Fruit fly (Drosophila melanogaster): Measurements from ENCODE around the gene CG33262.

Gene CG33262

DNA sequence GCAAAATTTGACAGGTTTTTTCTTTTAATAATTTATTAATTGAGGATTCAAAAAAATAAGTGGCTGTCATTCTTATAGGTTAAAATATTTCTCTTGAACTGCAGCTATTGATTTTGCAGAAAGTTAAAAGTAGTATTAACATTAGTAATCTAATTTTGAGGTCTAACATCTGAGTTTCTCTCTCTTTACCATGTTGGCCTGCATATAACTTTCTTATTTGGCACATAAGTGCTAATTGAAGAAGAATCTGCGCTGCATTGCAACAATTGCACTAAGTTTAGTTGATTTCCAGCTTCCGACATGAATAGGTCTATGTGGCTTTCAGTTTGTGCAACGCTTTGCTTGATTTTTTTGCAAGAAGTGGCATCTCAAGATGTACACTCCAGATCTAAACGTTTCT lies at the start of gene CG33262:
Gene CG33262, plus strand, starts transcription at position 301 of the 400 bp plus-strand sequence.
- TF ChIP-seq ey (GFP tag; optimal IDR thresholded peaks at IDR 0.05) (no peak), CG9705 (GFP tag; optimal IDR thresholded peaks at IDR 0.05) (no peak), tai (GFP tag; optimal IDR thresholded peaks at IDR 0.05) (no peak), Vsx2 (GFP tag; optimal IDR thresholded peaks at IDR 0.05; ENCODE audit: partially characterized antibody) (no peak)

- TF ChIP-seq Mio (GFP tag; optimal IDR thresholded peaks at IDR 0.05) (no peak), Hnf4 (GFP tag; optimal IDR thresholded peaks at IDR 0.05) (no peak), dl (GFP tag; optimal IDR thresholded peaks at IDR 0.05; ENCODE audit: insufficient read depth in 1 of 2, partially characterized antibody in 2 of 2) (no peak), CrebA (GFP tag; optimal IDR thresholded peaks at IDR 0.05; ENCODE audit: borderline replicate concordance) (no peak)
Observed at dm6 chr3L:13087189-13087588, 48.9 kb upstream of the CG33262 start, which contains the start of gene CG17300. TSS of gene CG17300 (minus strand) at chr3L:13087289.

DNA sequence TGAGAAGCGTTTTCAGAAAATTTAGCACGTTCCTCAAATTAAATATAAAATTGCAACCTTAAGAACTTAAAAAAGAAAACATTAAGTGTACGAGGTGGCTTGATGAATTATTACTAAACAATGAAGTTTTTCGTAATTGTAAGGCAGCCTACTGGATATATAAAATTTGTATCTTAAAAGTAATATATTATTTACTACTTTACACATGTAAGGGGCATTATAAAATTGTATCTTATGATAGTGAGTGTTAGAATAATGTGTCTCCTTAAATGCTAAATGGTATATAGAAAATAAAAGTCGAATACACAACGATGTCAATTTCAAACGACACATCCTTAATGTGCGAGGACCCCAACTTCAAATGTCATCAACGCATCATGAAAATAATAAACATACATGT lies 46.2 kb upstream of the CG33262 start, which contains the start of gene CG11251:
Gene CG11251, minus strand, starts transcription at position 101 of the 400 bp plus-strand sequence.
- TF ChIP-seq rgr (GFP tag; optimal IDR thresholded peaks at IDR 0.05) (no peak), Mio (GFP tag; optimal IDR thresholded peaks at IDR 0.05) (no peak), Sp1 (GFP tag; optimal IDR thresholded peaks at IDR 0.05) (no peak), sage (GFP tag; optimal IDR thresholded peaks at IDR 0.05) (no peak), CG32264 (GFP tag; optimal IDR thresholded peaks at IDR 0.05) (no peak), Rel (GFP tag; optimal IDR thresholded peaks at IDR 0.05) (no peak), Rel (tag; optimal IDR thresholded peaks at IDR 0.05) (no peak), dsf (GFP tag; optimal IDR thresholded peaks at IDR 0.05; ENCODE audit: borderline replicate concordance) (no peak), Myc (optimal IDR thresholded peaks at IDR 0.05) (no peak), dmrt93B (GFP tag; optimal IDR thresholded peaks at IDR 0.05) (no peak), Hr78 (GFP tag; optimal IDR thresholded peaks at IDR 0.05) (no peak), fru (GFP tag; optimal IDR thresholded peaks at IDR 0.05) (no peak), foxo (GFP tag; optimal IDR thresholded peaks at IDR 0.05) (no peak), HLH106 (tag; optimal IDR thresholded peaks at IDR 0.05) (no peak), woc (GFP tag; optimal IDR thresholded peaks at IDR 0.05) (no peak), jim (GFP tag; optimal IDR thresholded peaks at IDR 0.05) (no peak), Abd-B (GFP tag; optimal IDR thresholded peaks at IDR 0.05) (no peak), lola (GFP tag; optimal IDR thresholded peaks at IDR 0.05) (no peak), Jra (GFP tag; optimal IDR thresholded peaks at IDR 0.05) (no peak), br (GFP tag; optimal IDR thresholded peaks at IDR 0.05) (no peak)

DNA sequence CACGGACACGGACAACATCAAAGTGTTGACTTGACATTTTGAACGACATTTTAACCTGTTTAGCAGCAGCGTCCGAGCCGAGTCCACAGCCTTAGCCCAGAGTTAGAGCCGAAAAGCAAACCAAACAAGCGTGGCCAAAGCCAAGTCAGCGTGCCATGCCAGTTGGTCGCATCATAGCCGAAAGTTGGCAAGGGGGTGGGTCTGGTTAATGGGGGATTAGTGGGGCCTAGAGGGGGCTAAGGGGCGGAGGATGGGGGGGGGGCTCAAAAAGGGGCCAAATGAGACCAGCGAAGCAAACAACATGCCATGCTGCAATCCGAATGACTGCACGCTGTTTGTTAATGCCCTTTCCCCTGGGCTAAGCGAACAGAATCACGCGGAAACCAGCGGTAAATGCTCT lies 36.9 kb upstream of the CG33262 start:
- TF ChIP-seq CrebA (GFP tag; optimal IDR thresholded peaks at IDR 0.05; ENCODE audit: borderline replicate concordance) (no peak), Hnf4 (GFP tag; optimal IDR thresholded peaks at IDR 0.05) (no peak), Dfd (GFP tag; optimal IDR thresholded peaks at IDR 0.05) (no peak), dl (GFP tag; optimal IDR thresholded peaks at IDR 0.05; ENCODE audit: insufficient read depth in 1 of 2, partially characterized antibody in 2 of 2) (no peak), OdsH (GFP tag; optimal IDR thresholded peaks at IDR 0.05) (no peak), tai (GFP tag; optimal IDR thresholded peaks at IDR 0.05) (no peak), sage (GFP tag; optimal IDR thresholded peaks at IDR 0.05) (no peak), Rel (GFP tag; optimal IDR thresholded peaks at IDR 0.05) (no peak), Rel (tag; optimal IDR thresholded peaks at IDR 0.05) (no peak), Vsx2 (GFP tag; optimal IDR thresholded peaks at IDR 0.05; ENCODE audit: partially characterized antibody) (no peak), ey (GFP tag; optimal IDR thresholded peaks at IDR 0.05) (no peak), Hr78 (GFP tag; optimal IDR thresholded peaks at IDR 0.05) (no peak), Dif (GFP tag; optimal IDR thresholded peaks at IDR 0.05; ENCODE audit: partially characterized antibody) (no peak), pan (optimal IDR thresholded peaks at IDR 0.05) (no peak), Jra (GFP tag; optimal IDR thresholded peaks at IDR 0.05) (no peak), woc (GFP tag; optimal IDR thresholded peaks at IDR 0.05) (no peak), Myc (optimal IDR thresholded peaks at IDR 0.05) (no peak), HLH106 (tag; optimal IDR thresholded peaks at IDR 0.05) (no peak), N (GFP tag; optimal IDR thresholded peaks at IDR 0.05) (no peak), CG9705 (GFP tag; optimal IDR thresholded peaks at IDR 0.05) (no peak)

dm6 chr3L:13100438-13100837 lies 35.6 kb upstream of the CG33262 start:
- TF ChIP-seq Dfd (GFP tag; optimal IDR thresholded peaks at IDR 0.05), result no peak
- no peak for TF ChIP-seq Hr78 (GFP tag; optimal IDR thresholded peaks at IDR 0.05)
- peak; percentile 13 for TF ChIP-seq Dif (GFP tag; optimal IDR thresholded peaks at IDR 0.05; ENCODE audit: partially characterized antibody)
- no peak for TF ChIP-seq HLH106 (tag; optimal IDR thresholded peaks at IDR 0.05)
- TF ChIP-seq OdsH (GFP tag; optimal IDR thresholded peaks at IDR 0.05), result no peak

Data from whole organism, wandering third instar larva.